Fruit fly (Drosophila melanogaster) whole organism, embryonic: ENCODE results near the gene Wdr59.

ENCODE experiments used
- C15 ChIP-seq: fragments of 200-800 bp; sonication (Bioruptor generic); IDR thresholded peaks from 3 replicates; pipeline ENCODE4 v1.3.6; 2022; ENCODE audit warnings: missing biosample characterization, missing genetic modification characterization
- CG10274 ChIP-seq: fragments of 200-800 bp; sonication (Bioruptor generic); optimal IDR thresholded peaks from 3 replicates; lab custom pipeline; 2017; ENCODE audit warnings: missing biosample characterization, mild to moderate bottlenecking, missing genetic modification characterization
- CG10321 ChIP-seq: fragments of 200-800 bp; sonication (Bioruptor generic); IDR thresholded peaks from 2 replicates; pipeline ENCODE4 v1.3.6; 2022; ENCODE audit warnings: missing biosample characterization, missing genetic modification characterization
- CG11247 ChIP-seq: fragments of 200-800 bp; sonication (Bioruptor generic); IDR thresholded peaks from 2 replicates; pipeline ENCODE4 v1.3.6; 2022; ENCODE audit warnings: missing biosample characterization, missing genetic modification characterization
- CG11456 ChIP-seq: fragments of 200-800 bp; sonication (Bioruptor generic); IDR thresholded peaks from 3 replicates; pipeline ENCODE4 v1.3.6; 2022; ENCODE audit warnings: missing biosample characterization, missing genetic modification characterization
- CG15011 ChIP-seq: fragments of 200-800 bp; sonication (Bioruptor generic); optimal IDR thresholded peaks from 3 replicates; lab custom pipeline; 2018; ENCODE audit warnings: missing biosample characterization, mild to moderate bottlenecking, missing genetic modification characterization
- CG18011 ChIP-seq: fragments of 200-800 bp; sonication (Bioruptor generic); optimal IDR thresholded peaks from 2 replicates; lab custom pipeline; 2017; ENCODE audit warnings: missing biosample characterization, missing genetic modification characterization, mild to moderate bottlenecking, moderate library complexity, missing genotype
- CG18619 ChIP-seq: fragments of 200-800 bp; sonication (Bioruptor generic); optimal IDR thresholded peaks from 3 replicates; lab custom pipeline; 2017; ENCODE audit warnings: missing biosample characterization, mild to moderate bottlenecking, missing genetic modification characterization
- CG2116 ChIP-seq: fragments of 200-800 bp; sonication (Bioruptor generic); optimal IDR thresholded peaks from 3 replicates; lab custom pipeline; 2018; ENCODE audit warnings: missing biosample characterization, mild to moderate bottlenecking, missing genetic modification characterization
- CG2120 ChIP-seq: fragments of 200-800 bp; sonication (Bioruptor generic); optimal IDR thresholded peaks from 3 replicates; lab custom pipeline; 2016; ENCODE audit warnings: missing biosample characterization, missing genetic modification characterization
- CG2129 ChIP-seq: fragments of 200-800 bp; sonication (Bioruptor generic); IDR thresholded peaks from 2 replicates; pipeline ENCODE4 v1.3.6; 2022; ENCODE audit warnings: missing biosample characterization, missing genetic modification characterization; ENCODE audit not compliant: partially characterized antibody
- CG2875 ChIP-seq: fragments of 200-800 bp; sonication (Bioruptor generic); optimal IDR thresholded peaks from 2 replicates; lab custom pipeline; 2017; ENCODE audit warnings: missing biosample characterization, mild to moderate bottlenecking, missing genetic modification characterization, missing genetic modification reagents
- CG30020 ChIP-seq: fragments of 200-800 bp; optimal IDR thresholded peaks from 2 replicates; lab custom pipeline; 2019; ENCODE audit warnings: missing biosample characterization, mild to moderate bottlenecking, missing genetic modification characterization, moderate library complexity
- CG33213 ChIP-seq: fragments of 200-800 bp; sonication (Bioruptor generic); optimal IDR thresholded peaks from 3 replicates; lab custom pipeline; 2016; ENCODE audit warnings: missing biosample characterization, missing genetic modification characterization
- CG3847 ChIP-seq: fragments of 200-800 bp; sonication (Bioruptor generic); IDR thresholded peaks from 2 replicates; pipeline ENCODE4 v1.3.6; 2022; ENCODE audit warnings: missing biosample characterization, missing genetic modification characterization
- CG42726 ChIP-seq: fragments of 200-800 bp; sonication (Bioruptor generic); IDR thresholded peaks from 2 replicates; pipeline ENCODE4 v1.3.6; 2022; ENCODE audit warnings: missing biosample characterization, missing genetic modification characterization; ENCODE audit not compliant: partially characterized antibody
- CG4424 ChIP-seq: fragments of 200-800 bp; sonication (Bioruptor generic); optimal IDR thresholded peaks from 3 replicates; lab custom pipeline; 2016; ENCODE audit warnings: missing biosample characterization, missing genetic modification characterization
- CG4854 ChIP-seq: fragments of 200-800 bp; sonication (Bioruptor generic); optimal IDR thresholded peaks from 2 replicates; lab custom pipeline; 2016; ENCODE audit warnings: missing biosample characterization, missing genetic modification characterization, inconsistent platforms
- CG6272 ChIP-seq: fragments of 200-800 bp; sonication (Bioruptor generic); IDR thresholded peaks from 2 replicates; pipeline ENCODE4 v1.3.6; 2022; ENCODE audit warnings: missing biosample characterization, missing genetic modification characterization
- CG9817 ChIP-seq: fragments of 200-800 bp; sonication (Bioruptor generic); optimal IDR thresholded peaks from 2 replicates; lab custom pipeline; 2018; ENCODE audit warnings: missing biosample characterization, mild to moderate bottlenecking, missing genetic modification characterization, moderate library complexity
- D ChIP-seq, 2 experiments: fragments of 200-800 bp in 1 of 2; fragments of >200 bp in 1 of 2; sonication (Bioruptor generic) in 1 of 2; optimal IDR thresholded peaks; 2 replicates in 1 of 2; 3 replicates in 1 of 2; lab custom pipeline; 2017; ENCODE audit warnings: mild to moderate bottlenecking in 1 of 2, missing biosample characterization in 1 of 2, missing genetic modification characterization in 1 of 2, missing genetic modification reagents in 1 of 2
- Dek ChIP-seq: fragments of 200-800 bp; sonication (Bioruptor generic); optimal IDR thresholded peaks from 3 replicates; lab custom pipeline; 2019; ENCODE audit warnings: missing biosample characterization, mild to moderate bottlenecking, missing genetic modification characterization, moderate library complexity
- Dll ChIP-seq: fragments of 200-800 bp; sonication (Bioruptor generic); IDR thresholded peaks from 4 replicates; pipeline ENCODE4 v1.3.6; 2022; ENCODE audit warnings: missing biosample characterization, missing genetic modification characterization; ENCODE audit not compliant: partially characterized antibody
- Dref ChIP-seq: fragments of 200-800 bp; sonication (Bioruptor generic); IDR thresholded peaks from 2 replicates; pipeline ENCODE4 v1.3.6; 2022; ENCODE audit warnings: missing biosample characterization, missing genetic modification characterization
- E2f2 ChIP-seq: fragments of 200-800 bp; sonication (Bioruptor generic); IDR thresholded peaks from 2 replicates; pipeline ENCODE4 v1.3.6; 2022; ENCODE audit warnings: missing biosample characterization, missing genetic modification characterization
- Fer1 ChIP-seq: fragments of 200-800 bp; sonication (Bioruptor generic); optimal IDR thresholded peaks from 2 replicates; lab custom pipeline; 2017; ENCODE audit warnings: missing biosample characterization, mild to moderate bottlenecking, missing genetic modification characterization
- H15 ChIP-seq: fragments of 200-800 bp; sonication (Bioruptor generic); IDR thresholded peaks from 3 replicates; pipeline ENCODE4 v1.3.6; 2022; ENCODE audit warnings: missing biosample characterization, missing genetic modification characterization
- Med ChIP-seq: fragments of 200-800 bp; sonication (Bioruptor generic); peaks from one replicate; lab custom pipeline; 2016; ENCODE audit warnings: missing biosample characterization, missing genetic modification characterization, mild to moderate bottlenecking, inconsistent platforms, moderate library complexity
- Mes4 ChIP-seq: fragments of 200-800 bp; sonication (Bioruptor generic); optimal IDR thresholded peaks from 2 replicates; lab custom pipeline; 2016; ENCODE audit warnings: missing biosample characterization, missing genetic modification characterization
- Mrtf ChIP-seq: fragments of 200-800 bp; sonication (Bioruptor generic); IDR thresholded peaks from 3 replicates; pipeline ENCODE4 v1.3.6; 2022; ENCODE audit warnings: missing biosample characterization, missing genetic modification characterization
- NK7.1 ChIP-seq: fragments of 200-800 bp; sonication (Bioruptor generic); optimal IDR thresholded peaks from 3 replicates; lab custom pipeline; 2016; ENCODE audit warnings: missing biosample characterization, missing genetic modification characterization
- Pdp1 ChIP-seq, 2 experiments: fragments of 200-800 bp; sonication (Bioruptor generic); optimal IDR thresholded peaks; 3 replicates each; lab custom pipeline; 2016; ENCODE audit warnings: missing biosample characterization in 2 of 2, missing genetic modification characterization in 2 of 2, mild to moderate bottlenecking in 1 of 2, moderate library complexity in 1 of 2
- bcd ChIP-seq: fragments of 200-800 bp; sonication (Bioruptor generic); optimal IDR thresholded peaks from 2 replicates; lab custom pipeline; 2017; ENCODE audit warnings: missing biosample characterization, mild to moderate bottlenecking, missing genetic modification characterization
- crp ChIP-seq, 2 experiments: fragments of 200-800 bp; sonication (Bioruptor generic); optimal IDR thresholded peaks; 2 replicates in 1 of 2; 3 replicates in 1 of 2; lab custom pipeline; 2017; ENCODE audit warnings: missing biosample characterization in 2 of 2, missing genetic modification characterization in 2 of 2, mild to moderate bottlenecking in 1 of 2, moderate library complexity in 1 of 2
- dan ChIP-seq: fragments of 200-800 bp; sonication (Bioruptor generic); IDR thresholded peaks from 2 replicates; pipeline ENCODE4 v1.3.6; 2022; ENCODE audit warnings: missing biosample characterization, missing genetic modification characterization
- ems ChIP-seq: fragments of 200-800 bp; sonication (Bioruptor generic); optimal IDR thresholded peaks from 3 replicates; lab custom pipeline; 2016; ENCODE audit warnings: missing biosample characterization, missing genetic modification characterization
- gce ChIP-seq: fragments of 200-800 bp; sonication (Bioruptor generic); IDR thresholded peaks from 3 replicates; pipeline ENCODE4 v1.3.6; 2022; ENCODE audit warnings: missing biosample characterization, missing genetic modification characterization
- grau ChIP-seq: fragments of 200-800 bp; optimal IDR thresholded peaks from 3 replicates; lab custom pipeline; 2019; ENCODE audit warnings: missing biosample characterization, mild to moderate bottlenecking, missing genetic modification characterization, moderate library complexity
- lbe ChIP-seq: fragments of 200-800 bp; sonication (Bioruptor generic); optimal IDR thresholded peaks from 2 replicates; lab custom pipeline; 2016; ENCODE audit warnings: missing biosample characterization, mild to moderate bottlenecking, missing genetic modification characterization
- lilli ChIP-seq: fragments of 200-800 bp; sonication (Bioruptor generic); optimal IDR thresholded peaks from 3 replicates; lab custom pipeline; 2016; ENCODE audit warnings: missing biosample characterization, missing genetic modification characterization
- lmd ChIP-seq: fragments of 200-800 bp; sonication (Bioruptor generic); IDR thresholded peaks from 2 replicates; pipeline ENCODE4 v1.3.6; 2022; ENCODE audit warnings: missing biosample characterization, missing genetic modification characterization
- mirr ChIP-seq: fragments of 200-800 bp; sonication (Bioruptor generic); optimal IDR thresholded peaks from 3 replicates; lab custom pipeline; 2018; ENCODE audit warnings: missing biosample characterization, mild to moderate bottlenecking, missing genetic modification characterization
- onecut ChIP-seq: fragments of 200-800 bp; sonication (Bioruptor generic); IDR thresholded peaks from 2 replicates; pipeline ENCODE4 v1.3.6; 2022; ENCODE audit warnings: missing biosample characterization, missing genetic modification characterization
- schlank ChIP-seq: fragments of 200-800 bp; sonication (Bioruptor generic); optimal IDR thresholded peaks from 2 replicates; lab custom pipeline; 2018; ENCODE audit warnings: missing biosample characterization, mild to moderate bottlenecking, missing genetic modification characterization
- scrt ChIP-seq: fragments of 200-800 bp; sonication (Bioruptor generic); optimal IDR thresholded peaks from 2 replicates; lab custom pipeline; 2018; ENCODE audit warnings: missing biosample characterization, mild to moderate bottlenecking, missing genetic modification characterization, moderate library complexity
- sna ChIP-seq: fragments of 200-800 bp; sonication (Bioruptor generic); IDR thresholded peaks from 2 replicates; pipeline ENCODE4 v1.3.6; 2022; ENCODE audit warnings: missing biosample characterization, missing genetic modification characterization; ENCODE audit not compliant: partially characterized antibody
- stwl ChIP-seq: fragments of 200-800 bp; sonication (Bioruptor generic); optimal IDR thresholded peaks from 3 replicates; lab custom pipeline; 2018; ENCODE audit warnings: missing biosample characterization, mild to moderate bottlenecking, missing genetic modification characterization, moderate library complexity
- tgo ChIP-seq: fragments of 200-800 bp; sonication (Bioruptor generic); IDR thresholded peaks from 3 replicates; pipeline ENCODE4 v1.3.6; 2022; ENCODE audit warnings: missing biosample characterization, missing genetic modification characterization
- vnd ChIP-seq: fragments of 200-800 bp; sonication (Bioruptor generic); IDR thresholded peaks from 3 replicates; pipeline ENCODE4 v1.3.6; 2022; ENCODE audit warnings: missing biosample characterization, missing genetic modification characterization; ENCODE audit not compliant: partially characterized antibody
- zen2 ChIP-seq: fragments of 200-800 bp; sonication (Bioruptor generic); IDR thresholded peaks from 3 replicates; pipeline ENCODE4 v1.3.6; 2022; ENCODE audit warnings: missing biosample characterization, missing genetic modification characterization; ENCODE audit not compliant: partially characterized antibody

Gene Wdr59

dm6 chr2L:11091111-11091510 lies at the start of gene Wdr59:
Wdr59 (plus strand) TSS chr2L:11091444.
- TF ChIP-seq tgo (GFP tag; lab: Robert Waterston, UW) (peak; percentile 36; the same call in 1 of the 3 replicates), CG15011 (GFP tag; lab: Kevin White, UChicago) (no peak), dan (GFP tag; lab: Robert Waterston, UW) (no peak), CG18011 (GFP tag; lab: Kevin White, UChicago) (no peak), sna (peak; percentile 52), Dref (GFP tag; lab: Robert Waterston, UW) (peak; percentile 72), crp (GFP tag; optimal IDR thresholded peaks at IDR 0.05; lab: Kevin White, UChicago) (peak in 1 of 2 experiments; percentile 25), NK7.1 (no peak), CG4854 (GFP tag; lab: Kevin White, UChicago) (peak; percentile 9), CG4424 (GFP tag; lab: Kevin White, UChicago) (peak; percentile 43), CG18619 (GFP tag; lab: Kevin White, UChicago) (no peak), CG30020 (peak; percentile 44), Fer1 (GFP tag; lab: Kevin White, UChicago) (no peak), scrt (GFP tag; lab: Kevin White, UChicago) (peak; percentile 52), Mrtf (GFP tag; lab: Robert Waterston, UW) (no peak), Dek (tag; lab: Kevin White, UChicago) (peak; percentile 51), Dll (peak; percentile 89; the same call in 3 of the 4 replicates), CG2129 (GFP tag; lab: Robert Waterston, UW) (peak; percentile 60; the same call in 1 of the 2 replicates), CG10321 (GFP tag; lab: Robert Waterston, UW) (no peak), E2f2 (GFP tag; lab: Robert Waterston, UW) (peak; percentile 90), CG6272 (GFP tag; lab: Robert Waterston, UW) (no peak), CG42726 (no peak), H15 (no peak), Med (GFP tag; lab: Kevin White, UChicago) (peak; percentile 33), zen2 (no peak; the same call in 2 of the 3 replicates), CG11456 (no peak), Pdp1 (GFP tag; optimal IDR thresholded peaks at IDR 0.05; lab: Kevin White, UChicago) (no peak), Mes4 (GFP tag; lab: Kevin White, UChicago) (no peak), D (optimal IDR thresholded peaks at IDR 0.05; lab: Kevin White, UChicago) (no peak), D (GFP tag; optimal IDR thresholded peaks at IDR 0.05; lab: Kevin White, UChicago) (no peak), C15 (GFP tag; lab: Robert Waterston, UW) (no peak), CG33213 (GFP tag; lab: Kevin White, UChicago) (no peak), lbe (GFP tag; lab: Kevin White, UChicago) (no peak), bcd (GFP tag; lab: Kevin White, UChicago) (no peak), stwl (peak; percentile 38), onecut (no peak), CG9817 (tag; lab: Kevin White, UChicago) (peak; percentile 42), CG3847 (no peak), grau (no peak), gce (GFP tag; lab: Robert Waterston, UW) (no peak), vnd (GFP tag; lab: Robert Waterston, UW) (peak; percentile 52; the same call in 2 of the 3 replicates), lmd (GFP tag; lab: Robert Waterston, UW) (peak; percentile 16; the same call in 1 of the 2 replicates), lilli (GFP tag; lab: Kevin White, UChicago) (peak; percentile 52), CG11247 (GFP tag; lab: Robert Waterston, UW) (no peak), mirr (GFP tag; lab: Kevin White, UChicago) (no peak), CG2875 (GFP tag; lab: Kevin White, UChicago) (no peak), ems (GFP tag; lab: Kevin White, UChicago) (peak; percentile 1), schlank (tag; lab: Kevin White, UChicago) (no peak), CG2120 (GFP tag; lab: Kevin White, UChicago) (peak; percentile 62), CG10274 (no peak), CG2116 (GFP tag; lab: Kevin White, UChicago) (peak; percentile 91)
